Fruit fly (Drosophila melanogaster): ENCODE data around the gene toc.

The toc gene

dm6 chr2L:3041918-3042615 is 102.5 kb downstream of the toc start, which contains the start of gene CG17261:
CG17261 (plus strand) TSS chr2L:3042551.
- TF ChIP-seq CG3407 (GFP tag; optimal IDR thresholded peaks at IDR 0.05) (no peak), CG13287 (GFP tag; IDR thresholded peaks at IDR 0.05; ENCODE audit: partially characterized antibody) (no peak), CG18599 (GFP tag; optimal IDR thresholded peaks at IDR 0.05) (peak; percentile 84), ftz-f1 (GFP tag; optimal IDR thresholded peaks at IDR 0.05) (peak; percentile 87), Chrac-16 (GFP tag; optimal IDR thresholded peaks at IDR 0.05) (peak; percentile 25), kah (GFP tag; optimal IDR thresholded peaks at IDR 0.05) (no peak), al (GFP tag; IDR thresholded peaks at IDR 0.05) (0 out of 2 replicates have a peak, but pooled peaks have one; percentile 21), ap (GFP tag; IDR thresholded peaks at IDR 0.05) (no peak), pan (optimal IDR thresholded peaks at IDR 0.05) (no peak), pan (GFP tag; optimal IDR thresholded peaks at IDR 0.05 in 1 of 2, IDR thresholded peaks at IDR 0.05 in 1 of 2) (peak in 1 of 2 experiments; percentile 31), stwl (tag; optimal IDR thresholded peaks at IDR 0.05) (no peak), Nf-YA (GFP tag; IDR thresholded peaks at IDR 0.05) (no peak), Camta (GFP tag; optimal IDR thresholded peaks at IDR 0.05) (no peak), CG2202 (tag; optimal IDR thresholded peaks at IDR 0.05) (no peak), insv (GFP tag; optimal IDR thresholded peaks at IDR 0.05) (no peak), CG8924 (tag; optimal IDR thresholded peaks at IDR 0.05) (peak; percentile 50), CG32532 (GFP tag; IDR thresholded peaks at IDR 0.05) (peak; percentile 75), CG18011 (GFP tag; optimal IDR thresholded peaks at IDR 0.05) (peak; percentile 31), CG6683 (GFP tag; optimal IDR thresholded peaks at IDR 0.05) (peak; percentile 6), Lim3 (GFP tag; IDR thresholded peaks at IDR 0.05) (no peak), tap (tag; optimal IDR thresholded peaks at IDR 0.05) (no peak), CG16815 (GFP tag; optimal IDR thresholded peaks at IDR 0.05) (no peak), lola (GFP tag; optimal IDR thresholded peaks at IDR 0.05) (no peak), hbn (GFP tag; IDR thresholded peaks at IDR 0.05; ENCODE audit: partially characterized antibody) (no peak), zfh1 (GFP tag; IDR thresholded peaks at IDR 0.05) (no peak), exex (tag; optimal IDR thresholded peaks at IDR 0.05) (peak; percentile 97), CG13424 (tag; optimal IDR thresholded peaks at IDR 0.05) (peak; percentile 4), en (GFP tag; optimal IDR thresholded peaks at IDR 0.05) (peak; percentile 2), PHDP (tag; optimal IDR thresholded peaks at IDR 0.05) (peak; percentile 31), CG11085 (GFP tag; IDR thresholded peaks at IDR 0.05) (no peak), Vsx1 (GFP tag; optimal IDR thresholded peaks at IDR 0.05) (peak; percentile 73), CTCF (GFP tag; optimal IDR thresholded peaks at IDR 0.05) (no peak), E2f1 (GFP tag; IDR thresholded peaks at IDR 0.05) (no peak), toy (GFP tag; IDR thresholded peaks at IDR 0.05) (no peak), CG7786 (GFP tag; optimal IDR thresholded peaks at IDR 0.05) (peak; percentile 22), CG4820 (GFP tag; optimal IDR thresholded peaks at IDR 0.05) (no peak), CG6765 (GFP tag; optimal IDR thresholded peaks at IDR 0.05) (no peak), dysf (GFP tag; IDR thresholded peaks at IDR 0.05) (peak; percentile 57; the same call in 2 of the 3 replicates), Drgx (GFP tag; IDR thresholded peaks at IDR 0.05) (no peak), Dbx (GFP tag; IDR thresholded peaks at IDR 0.05) (no peak), Dll (GFP tag; IDR thresholded peaks at IDR 0.05; ENCODE audit: partially characterized antibody) (no peak), unc-4 (GFP tag; IDR thresholded peaks at IDR 0.05; ENCODE audit: partially characterized antibody) (no peak), chm (GFP tag; IDR thresholded peaks at IDR 0.05) (no peak), CG31365 (tag; optimal IDR thresholded peaks at IDR 0.05) (no peak), CG33557 (GFP tag; optimal IDR thresholded peaks at IDR 0.05) (no peak), croc (GFP tag; conservative IDR thresholded peaks at IDR 0.05) (no peak), CG30431 (GFP tag; optimal IDR thresholded peaks at IDR 0.05) (no peak), Mrtf (GFP tag; IDR thresholded peaks at IDR 0.05) (no peak), prd (optimal IDR thresholded peaks at IDR 0.05) (no peak), prd (GFP tag; IDR thresholded peaks at IDR 0.05) (0 out of 3 replicates have a peak, but pooled peaks have one; percentile 28), Taf1 (GFP tag; IDR thresholded peaks at IDR 0.05) (no peak)
